Fruit fly (Drosophila melanogaster) whole organism, embryonic: ENCODE results near the gene Hesr.
A peak's percentile ranks its signal among the peaks of the same experiment; 100 is the strongest.

Experiments used
- Bgb ChIP-seq: fragments of 200-800 bp; sonication (Bioruptor generic); IDR thresholded peaks from 2 replicates; pipeline ENCODE4 v1.3.6; 2022; ENCODE audit warnings: missing biosample characterization, missing genetic modification characterization; ENCODE audit not compliant: partially characterized antibody
- CG10979 ChIP-seq: fragments of 200-800 bp; sonication (Bioruptor generic); optimal IDR thresholded peaks from 2 replicates; lab custom pipeline; 2018; ENCODE audit warnings: missing biosample characterization, mild to moderate bottlenecking, missing genetic modification characterization, moderate library complexity
- CG11504 ChIP-seq: fragments of 200-800 bp; sonication (Bioruptor generic); optimal IDR thresholded peaks from 3 replicates; lab custom pipeline; 2019; ENCODE audit warnings: missing biosample characterization, mild to moderate bottlenecking, missing genetic modification characterization, moderate library complexity
- CG13287 ChIP-seq: fragments of 200-800 bp; sonication (Bioruptor generic); IDR thresholded peaks from 2 replicates; pipeline ENCODE4 v1.3.6; 2022; ENCODE audit warnings: missing biosample characterization, missing genetic modification characterization; ENCODE audit not compliant: partially characterized antibody
- CG15601 ChIP-seq: fragments of 200-800 bp; sonication (Bioruptor generic); optimal IDR thresholded peaks from 3 replicates; lab custom pipeline; 2019; ENCODE audit warnings: missing biosample characterization, mild to moderate bottlenecking, missing genetic modification characterization, moderate library complexity
- CG15696 ChIP-seq: fragments of 200-800 bp; sonication (Bioruptor generic); optimal IDR thresholded peaks from 2 replicates; lab custom pipeline; 2019; ENCODE audit warnings: missing biosample characterization, mild to moderate bottlenecking, missing genetic modification characterization, moderate library complexity
- CG17829 ChIP-seq: fragments of 200-800 bp; optimal IDR thresholded peaks from 2 replicates; lab custom pipeline; 2019; ENCODE audit warnings: missing biosample characterization, mild to moderate bottlenecking, missing genetic modification characterization, moderate library complexity
- CG31441 ChIP-seq: fragments of 200-800 bp; sonication (Bioruptor generic); IDR thresholded peaks from 2 replicates; pipeline ENCODE4 v1.3.6; 2022; ENCODE audit warnings: missing biosample characterization, missing genetic modification characterization
- CG3407 ChIP-seq: fragments of 200-800 bp; sonication (Bioruptor generic); optimal IDR thresholded peaks from 2 replicates; lab custom pipeline; 2018; ENCODE audit warnings: missing biosample characterization, mild to moderate bottlenecking, missing genetic modification characterization
- CG4360 ChIP-seq: fragments of 200-800 bp; sonication (Bioruptor generic); IDR thresholded peaks from 2 replicates; pipeline ENCODE4 v1.3.6; 2022; ENCODE audit warnings: missing biosample characterization, missing genetic modification characterization
- CG43689 ChIP-seq: fragments of 200-800 bp; sonication (Bioruptor generic); IDR thresholded peaks from 2 replicates; pipeline ENCODE4 v1.3.6; 2022; ENCODE audit warnings: missing biosample characterization, missing genetic modification characterization
- CG4404 ChIP-seq: fragments of 200-800 bp; sonication (Bioruptor generic); IDR thresholded peaks from 2 replicates; pipeline ENCODE4 v1.3.6; 2022; ENCODE audit warnings: missing biosample characterization, missing genetic modification characterization
- CG4707 ChIP-seq: fragments of 200-800 bp; sonication (Bioruptor generic); optimal IDR thresholded peaks from 2 replicates; lab custom pipeline; 2018; ENCODE audit warnings: missing biosample characterization, mild to moderate bottlenecking, missing genetic modification characterization, moderate library complexity
- CG5245 ChIP-seq: fragments of 200-800 bp; sonication (Bioruptor generic); optimal IDR thresholded peaks from 3 replicates; lab custom pipeline; 2016; ENCODE audit warnings: missing biosample characterization, missing genetic modification characterization
- CG7556 ChIP-seq: fragments of 200-800 bp; sonication (Bioruptor generic); optimal IDR thresholded peaks from 2 replicates; lab custom pipeline; 2017; ENCODE audit warnings: missing biosample characterization, mild to moderate bottlenecking, missing genetic modification characterization
- CG7839 ChIP-seq: fragments of 200-800 bp; sonication (Bioruptor generic); optimal IDR thresholded peaks from 3 replicates; lab custom pipeline; 2018; ENCODE audit warnings: missing biosample characterization, mild to moderate bottlenecking, missing genetic modification characterization, moderate library complexity
- CG8924 ChIP-seq: fragments of 200-800 bp; optimal IDR thresholded peaks from 3 replicates; lab custom pipeline; 2019; ENCODE audit warnings: missing biosample characterization, mild to moderate bottlenecking, missing genetic modification characterization, moderate library complexity
- CG9727 ChIP-seq: fragments of 200-800 bp; sonication (Bioruptor generic); optimal IDR thresholded peaks from 3 replicates; lab custom pipeline; 2017; ENCODE audit warnings: missing biosample characterization, mild to moderate bottlenecking, missing genetic modification characterization
- Ets97D ChIP-seq: fragments of 200-800 bp; sonication (Bioruptor generic); optimal IDR thresholded peaks from 3 replicates; lab custom pipeline; 2016; ENCODE audit warnings: missing biosample characterization, missing genetic modification characterization
- Gug ChIP-seq: fragments of 200-800 bp; sonication (Bioruptor generic); IDR thresholded peaks from 4 replicates; pipeline ENCODE4 v1.3.6; 2022; ENCODE audit warnings: missing biosample characterization, missing genetic modification characterization
- MBD-R2 ChIP-seq: fragments of 200-800 bp; sonication (Bioruptor generic); IDR thresholded peaks from 2 replicates; pipeline ENCODE4 v1.3.6; 2022; ENCODE audit warnings: missing biosample characterization, missing genetic modification characterization
- Med ChIP-seq: fragments of 200-800 bp; sonication (Bioruptor generic); peaks from one replicate; lab custom pipeline; 2016; ENCODE audit warnings: missing biosample characterization, missing genetic modification characterization, mild to moderate bottlenecking, inconsistent platforms, moderate library complexity
- Oli ChIP-seq: fragments of 200-800 bp; sonication (Bioruptor generic); optimal IDR thresholded peaks from 2 replicates; lab custom pipeline; 2018; ENCODE audit warnings: missing biosample characterization, mild to moderate bottlenecking, missing genetic modification characterization, moderate library complexity
- PHDP ChIP-seq: fragments of 200-800 bp; sonication (Bioruptor generic); optimal IDR thresholded peaks from 3 replicates; lab custom pipeline; 2018; ENCODE audit warnings: missing biosample characterization, mild to moderate bottlenecking, missing genetic modification characterization, moderate library complexity
- Ptx1 ChIP-seq: fragments of 200-800 bp; sonication (Bioruptor generic); IDR thresholded peaks from 2 replicates; pipeline ENCODE4 v1.3.6; 2022; ENCODE audit warnings: missing biosample characterization, missing genetic modification characterization
- Spps ChIP-seq: fragments of 200-800 bp; sonication (Bioruptor generic); optimal IDR thresholded peaks from 2 replicates; lab custom pipeline; 2018; ENCODE audit warnings: missing biosample characterization, mild to moderate bottlenecking, missing genetic modification characterization
- Ssrp ChIP-seq: fragments of 200-800 bp; sonication (Bioruptor generic); optimal IDR thresholded peaks from 2 replicates; lab custom pipeline; 2018; ENCODE audit warnings: missing biosample characterization, mild to moderate bottlenecking, missing genetic modification characterization, moderate library complexity
- Xrp1 ChIP-seq: fragments of 200-800 bp; sonication (Bioruptor generic); IDR thresholded peaks from 2 replicates; pipeline ENCODE4 v1.3.6; 2022; ENCODE audit warnings: missing biosample characterization, missing genetic modification characterization
- bcd ChIP-seq: fragments of 200-800 bp; sonication (Bioruptor generic); optimal IDR thresholded peaks from 2 replicates; lab custom pipeline; 2017; ENCODE audit warnings: missing biosample characterization, mild to moderate bottlenecking, missing genetic modification characterization
- bsh ChIP-seq, 2 experiments: fragments of 200-800 bp; sonication (Bioruptor generic); optimal IDR thresholded peaks; 2 replicates each; lab custom pipeline; 2017 to 2018; ENCODE audit warnings: mild to moderate bottlenecking in 2 of 2, missing biosample characterization in 2 of 2, missing genetic modification characterization in 2 of 2, moderate library complexity in 1 of 2
- cas ChIP-seq: fragments of 200-800 bp; sonication (Bioruptor generic); IDR thresholded peaks from 2 replicates; pipeline ENCODE4 v1.3.6; 2022; ENCODE audit warnings: missing biosample characterization, missing genetic modification characterization
- chinmo ChIP-seq: fragments of 200-800 bp; sonication (Bioruptor generic); IDR thresholded peaks from 4 replicates; pipeline ENCODE4 v1.3.6; 2022; ENCODE audit warnings: missing biosample characterization, missing genetic modification characterization; ENCODE audit not compliant: partially characterized antibody
- dmrt11E ChIP-seq: fragments of 200-800 bp; sonication (Bioruptor generic); optimal IDR thresholded peaks from 3 replicates; lab custom pipeline; 2018; ENCODE audit warnings: missing biosample characterization, mild to moderate bottlenecking, missing genetic modification characterization, moderate library complexity
- emc ChIP-seq: fragments of 200-800 bp; sonication (Bioruptor generic); optimal IDR thresholded peaks from 2 replicates; lab custom pipeline; 2016; ENCODE audit warnings: missing biosample characterization, missing genetic modification characterization
- gem ChIP-seq: fragments of 200-800 bp; sonication (Bioruptor generic); optimal IDR thresholded peaks from 2 replicates; lab custom pipeline; 2019; ENCODE audit warnings: missing biosample characterization, mild to moderate bottlenecking, missing genetic modification characterization, moderate library complexity
- grau ChIP-seq: fragments of 200-800 bp; optimal IDR thresholded peaks from 3 replicates; lab custom pipeline; 2019; ENCODE audit warnings: missing biosample characterization, mild to moderate bottlenecking, missing genetic modification characterization, moderate library complexity
- grn ChIP-seq: fragments of 200-800 bp; sonication (Bioruptor generic); optimal IDR thresholded peaks from 3 replicates; lab custom pipeline; 2017; ENCODE audit warnings: missing biosample characterization, missing genetic modification characterization
- gsb-n ChIP-seq: fragments of 200-800 bp; sonication (Bioruptor generic); optimal IDR thresholded peaks from 3 replicates; lab custom pipeline; 2018; ENCODE audit warnings: missing biosample characterization, mild to moderate bottlenecking, missing genetic modification characterization
- ken ChIP-seq: fragments of 200-800 bp; sonication (Bioruptor generic); IDR thresholded peaks from 3 replicates; pipeline ENCODE4 v1.3.6; 2022; ENCODE audit warnings: missing biosample characterization, missing genetic modification characterization
- lola ChIP-seq, 3 experiments: fragments of >200 bp in 2 of 3; fragments of 200-800 bp in 1 of 3; sonication (Bioruptor generic) in 1 of 3; optimal IDR thresholded peaks; 2 replicates each; lab custom pipeline; 2017 to 2019; ENCODE audit warnings: missing biosample characterization in 3 of 3, missing genetic modification characterization in 3 of 3, mild to moderate bottlenecking in 1 of 3, moderate library complexity in 1 of 3
- row ChIP-seq: fragments of 200-800 bp; sonication (Bioruptor generic); IDR thresholded peaks from 3 replicates; pipeline ENCODE4 v1.3.6; 2022; ENCODE audit warnings: missing biosample characterization, missing genetic modification characterization
- sc ChIP-seq, 3 experiments: fragments of >200 bp in 2 of 3; fragments of 200-800 bp in 1 of 3; sonication (Bioruptor generic) in 1 of 3; optimal IDR thresholded peaks; 2 replicates in 2 of 3; 3 replicates in 1 of 3; lab custom pipeline; 2017; ENCODE audit warnings: mild to moderate bottlenecking in 1 of 3, missing biosample characterization in 1 of 3, missing genetic modification characterization in 1 of 3, missing genetic modification reagents in 1 of 3
- seq ChIP-seq: fragments of 200-800 bp; sonication (Bioruptor generic); IDR thresholded peaks from 2 replicates; pipeline ENCODE4 v1.3.6; 2022; ENCODE audit warnings: missing biosample characterization, missing genetic modification characterization
- slbo ChIP-seq: fragments of 200-800 bp; sonication (Bioruptor generic); IDR thresholded peaks from 2 replicates; pipeline ENCODE4 v1.3.6; 2022; ENCODE audit warnings: missing biosample characterization, missing genetic modification characterization
- sqz ChIP-seq: fragments of 200-800 bp; sonication (Bioruptor generic); optimal IDR thresholded peaks from 3 replicates; lab custom pipeline; 2018; ENCODE audit warnings: missing biosample characterization, mild to moderate bottlenecking, missing genetic modification characterization
- ttk ChIP-seq: fragments of 200-800 bp; sonication (Bioruptor generic); IDR thresholded peaks from 2 replicates; pipeline ENCODE4 v2.1.2; 2022; ENCODE audit warnings: missing biosample characterization, missing genetic modification characterization
- tup ChIP-seq: fragments of 200-800 bp; sonication (Bioruptor generic); optimal IDR thresholded peaks from 2 replicates; lab custom pipeline; 2016; ENCODE audit warnings: missing biosample characterization, mild to moderate bottlenecking, missing genetic modification characterization, moderate library complexity
- unpg ChIP-seq: fragments of 200-800 bp; sonication (Bioruptor generic); optimal IDR thresholded peaks from 3 replicates; lab custom pipeline; 2018; ENCODE audit warnings: missing biosample characterization, mild to moderate bottlenecking, missing genetic modification characterization, moderate library complexity
- wek ChIP-seq: fragments of 200-800 bp; sonication (Bioruptor generic); optimal IDR thresholded peaks from 3 replicates; lab custom pipeline; 2018; ENCODE audit warnings: missing biosample characterization, mild to moderate bottlenecking, missing genetic modification characterization, moderate library complexity
- zfh1 ChIP-seq: fragments of 200-800 bp; sonication (Bioruptor generic); IDR thresholded peaks from 3 replicates; pipeline ENCODE4 v1.3.6; 2022; ENCODE audit warnings: missing biosample characterization, missing genetic modification characterization

The Hesr gene

DNA sequence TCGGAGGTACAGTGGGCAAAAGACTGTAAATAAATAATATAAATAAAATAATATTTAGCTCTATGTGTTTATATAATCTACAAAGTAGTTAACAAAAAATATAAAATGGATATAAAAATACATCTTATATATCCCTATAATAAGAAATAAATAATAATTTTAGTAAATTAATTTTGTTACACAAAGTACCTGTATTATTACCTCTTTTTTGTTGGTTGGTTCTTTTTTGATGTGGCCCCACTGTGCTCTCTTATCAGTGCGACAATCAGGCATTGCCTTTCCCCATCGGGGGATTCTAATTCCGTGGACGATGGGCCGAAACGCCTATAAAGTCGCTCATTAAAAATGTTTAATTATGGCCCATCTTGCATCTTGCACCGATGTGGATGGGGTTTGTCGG is 2.6 kb upstream of the Hesr start:
- TF ChIP-seq tup (GFP tag; lab: Kevin White, UChicago) = no peak
- peak; percentile 15 for TF ChIP-seq CG3407 (GFP tag; lab: Kevin White, UChicago)
- TF ChIP-seq bcd = no peak
- peak in 1 of 3 experiments; percentile 72 for TF ChIP-seq lola (GFP tag; optimal IDR thresholded peaks at IDR 0.05; lab: Kevin White, UChicago)
- TF ChIP-seq Ssrp (tag; lab: Kevin White, UChicago) = peak; percentile 33
- peak; percentile 34 for TF ChIP-seq CG9727
- TF ChIP-seq gsb-n (tag; lab: Kevin White, UChicago) = peak; percentile 28
- no peak for TF ChIP-seq Med (GFP tag; lab: Kevin White, UChicago)
- TF ChIP-seq CG4707 (GFP tag; lab: Kevin White, UChicago) = peak; percentile 78
- peak; percentile 65 for TF ChIP-seq CG4404 (GFP tag; lab: Robert Waterston, UW)
- TF ChIP-seq CG11504 (tag; lab: Kevin White, UChicago) = peak; percentile 7
- peak in 1 of 2 experiments; percentile 49 for TF ChIP-seq bsh (GFP tag; optimal IDR thresholded peaks at IDR 0.05; lab: Kevin White, UChicago)
- TF ChIP-seq Gug (GFP tag; lab: Robert Waterston, UW) = no peak
- peak; percentile 7 for TF ChIP-seq CG7556 (GFP tag; lab: Kevin White, UChicago)
- peak; percentile 46 for TF ChIP-seq grau (tag; lab: Kevin White, UChicago)
- TF ChIP-seq CG4360 (GFP tag; lab: Robert Waterston, UW) = no peak
- no peak for TF ChIP-seq ken (GFP tag; lab: Robert Waterston, UW)
- TF ChIP-seq CG13287 (GFP tag; lab: Robert Waterston, UW) = no peak
- TF ChIP-seq CG15696 (tag; lab: Kevin White, UChicago) = peak; percentile 66
- TF ChIP-seq ttk = no peak
- peak; percentile 32 for TF ChIP-seq CG8924 (tag; lab: Kevin White, UChicago)
- TF ChIP-seq MBD-R2 (GFP tag; lab: Robert Waterston, UW) = no peak
- peak; percentile 57 for TF ChIP-seq row (GFP tag; lab: Robert Waterston, UW)
- no peak for TF ChIP-seq sqz (GFP tag; lab: Kevin White, UChicago)
- no peak for TF ChIP-seq grn (GFP tag; lab: Kevin White, UChicago)
- TF ChIP-seq Oli (tag; lab: Kevin White, UChicago) = peak; percentile 26
- TF ChIP-seq emc = no peak
- TF ChIP-seq CG31441 (GFP tag; lab: Robert Waterston, UW) = peak; percentile 49; the same call in 1 of the 2 replicates
- no peak for TF ChIP-seq CG43689 (GFP tag; lab: Robert Waterston, UW)
- no peak for TF ChIP-seq cas (GFP tag; lab: Robert Waterston, UW)
- no peak for TF ChIP-seq chinmo (GFP tag; lab: Robert Waterston, UW)
- no peak for TF ChIP-seq Bgb (GFP tag; lab: Robert Waterston, UW)
- peak; percentile 66 for TF ChIP-seq gem (tag; lab: Kevin White, UChicago)
- TF ChIP-seq seq (GFP tag; lab: Robert Waterston, UW) = no peak
- TF ChIP-seq Ptx1 (GFP tag; lab: Robert Waterston, UW) = peak; percentile 39; the same call in 1 of the 2 replicates
- TF ChIP-seq CG5245 (GFP tag; lab: Kevin White, UChicago) = no peak
- no peak for TF ChIP-seq Spps (tag; lab: Kevin White, UChicago)
- no peak for TF ChIP-seq wek (GFP tag; lab: Kevin White, UChicago)
- TF ChIP-seq slbo (GFP tag; lab: Robert Waterston, UW) = no peak
- TF ChIP-seq Ets97D = no peak
- TF ChIP-seq PHDP (tag; lab: Kevin White, UChicago) = no peak
- TF ChIP-seq CG10979 (tag; lab: Kevin White, UChicago) = peak; percentile 64
- TF ChIP-seq CG7839 = peak; percentile 37
- no peak for TF ChIP-seq sc (optimal IDR thresholded peaks at IDR 0.05; lab: Kevin White, UChicago)
- TF ChIP-seq sc (GFP tag; optimal IDR thresholded peaks at IDR 0.05; lab: Kevin White, UChicago) = peak; percentile 14
- peak; percentile 46 for TF ChIP-seq CG17829 (tag; lab: Kevin White, UChicago)
- TF ChIP-seq unpg = no peak
- TF ChIP-seq CG15601 (tag; lab: Kevin White, UChicago) = peak; percentile 1
- TF ChIP-seq zfh1 (GFP tag; lab: Robert Waterston, UW) = no peak
- TF ChIP-seq dmrt11E = peak; percentile 79
- peak; percentile 56; the same call in 1 of the 2 replicates for TF ChIP-seq Xrp1 (GFP tag; lab: Robert Waterston, UW)
